Worm (Caenorhabditis elegans) whole organism, mixed stage, embryonic: ENCODE measurements around the gene srz-11.
A peak's percentile ranks its signal among the peaks of the same experiment; 100 is the strongest.

ENCODE experiments used
- M03D4.4 ChIP-seq: sonication (generic microtip); optimal IDR thresholded peaks from 2 replicates; lab custom pipeline; 2017; ENCODE audit warnings: mild to moderate bottlenecking, missing genetic modification characterization, missing compliant biosample characterization
- bed-3 ChIP-seq: fragments of 200-800 bp; sonication (Bioruptor generic); optimal IDR thresholded peaks from 3 replicates; lab custom pipeline; 2018; ENCODE audit warnings: mild to moderate bottlenecking, missing genetic modification characterization, moderate library complexity, missing compliant biosample characterization
- ceh-39 ChIP-seq: fragments of 150-350 bp; optimal IDR thresholded peaks from 2 replicates; lab custom pipeline; 2014; ENCODE audit warnings: missing biosample characterization, missing genetic modification characterization
- ceh-43 ChIP-seq: fragments of 200-800 bp; sonication (Bioruptor generic); optimal IDR thresholded peaks from 2 replicates; lab custom pipeline; 2018; ENCODE audit warnings: mild to moderate bottlenecking, missing genetic modification characterization, moderate library complexity, missing compliant biosample characterization
- ces-1 ChIP-seq: fragments of 150-350 bp; optimal IDR thresholded peaks from 2 replicates; lab custom pipeline; 2014; ENCODE audit warnings: missing biosample characterization, missing genetic modification reagents, missing genetic modification characterization
- cnd-1 ChIP-seq: fragments of 200-800 bp; sonication (Bioruptor generic); optimal IDR thresholded peaks from 2 replicates; lab custom pipeline; 2018; ENCODE audit warnings: mild to moderate bottlenecking, missing genetic modification characterization, missing compliant biosample characterization
- drap-1 ChIP-seq: fragments of 200-800 bp; sonication (Bioruptor generic); optimal IDR thresholded peaks from 3 replicates; lab custom pipeline; 2018; ENCODE audit warnings: mild to moderate bottlenecking, missing genetic modification characterization, missing compliant biosample characterization
- elt-3 ChIP-seq: fragments of 150-350 bp; optimal IDR thresholded peaks from 2 replicates; lab custom pipeline; 2014; ENCODE audit warnings: missing biosample characterization, missing genetic modification characterization
- ham-2 ChIP-seq: fragments of 200-800 bp; sonication (Bioruptor generic); optimal IDR thresholded peaks from 2 replicates; lab custom pipeline; 2018; ENCODE audit warnings: mild to moderate bottlenecking, missing genetic modification characterization, missing compliant biosample characterization
- hlh-1 ChIP-seq: fragments of 150-350 bp; optimal IDR thresholded peaks from 2 replicates; lab custom pipeline; 2014; ENCODE audit warnings: missing biosample characterization, missing genetic modification reagents, missing genetic modification characterization
- lin-13 ChIP-seq: fragments of 150-350 bp; optimal IDR thresholded peaks from 2 replicates; lab custom pipeline; 2014; ENCODE audit warnings: missing biosample characterization, missing genetic modification characterization
- lin-32 ChIP-seq: fragments of 200-800 bp; sonication (Bioruptor generic); optimal IDR thresholded peaks from 2 replicates; lab custom pipeline; 2018; ENCODE audit warnings: mild to moderate bottlenecking, missing genetic modification characterization, missing compliant biosample characterization
- lsy-2 ChIP-seq: fragments of 150-350 bp; optimal IDR thresholded peaks from 2 replicates; lab custom pipeline; 2014; ENCODE audit warnings: missing biosample characterization, missing genetic modification characterization
- mab-5 ChIP-seq: fragments of 150-350 bp; optimal IDR thresholded peaks from 2 replicates; lab custom pipeline; 2014; ENCODE audit warnings: missing biosample characterization, missing genetic modification characterization
- mep-1 ChIP-seq: fragments of 150-350 bp; optimal IDR thresholded peaks from 2 replicates; lab custom pipeline; 2017; ENCODE audit warnings: missing biosample characterization, missing genetic modification reagents, missing genetic modification characterization, inconsistent platforms
- mls-2 ChIP-seq: sonication (generic microtip); optimal IDR thresholded peaks from 2 replicates; lab custom pipeline; 2016; ENCODE audit warnings: mild to moderate bottlenecking, missing genetic modification characterization, moderate library complexity, missing compliant biosample characterization
- nhr-12 ChIP-seq: fragments of 150-350 bp; optimal IDR thresholded peaks from 2 replicates; lab custom pipeline; 2014; ENCODE audit warnings: missing biosample characterization, missing genetic modification characterization
- nhr-2 ChIP-seq: fragments of 150-350 bp; optimal IDR thresholded peaks from 2 replicates; lab custom pipeline; 2014; ENCODE audit warnings: missing biosample characterization, missing genetic modification characterization
- nhr-237 ChIP-seq: fragments of 150-350 bp; optimal IDR thresholded peaks from 2 replicates; lab custom pipeline; 2014; ENCODE audit warnings: missing biosample characterization, missing genetic modification characterization
- nhr-76 ChIP-seq: sonication (generic microtip); optimal IDR thresholded peaks from 2 replicates; lab custom pipeline; 2017; ENCODE audit warnings: missing biosample characterization, missing genetic modification characterization
- pha-4 ChIP-seq: fragments of 150-350 bp; optimal IDR thresholded peaks from 2 replicates; lab custom pipeline; 2018; ENCODE audit warnings: missing biosample characterization, missing genetic modification reagents, missing genetic modification characterization
- sem-2 ChIP-seq: fragments of 200-800 bp; sonication (Bioruptor generic); optimal IDR thresholded peaks from 2 replicates; lab custom pipeline; 2018; ENCODE audit warnings: mild to moderate bottlenecking, missing genetic modification characterization, missing compliant biosample characterization
- snpc-4 ChIP-seq: fragments of 150-350 bp; optimal IDR thresholded peaks from 2 replicates; lab custom pipeline; 2014; ENCODE audit warnings: missing biosample characterization, missing genetic modification characterization
- sptf-1 ChIP-seq: sonication (generic microtip); optimal IDR thresholded peaks from 2 replicates; lab custom pipeline; 2017; ENCODE audit warnings: mild to moderate bottlenecking, missing genetic modification characterization, moderate library complexity, missing compliant biosample characterization
- unc-120 ChIP-seq: sonication (generic microtip); optimal IDR thresholded peaks from 2 replicates; lab custom pipeline; 2017; ENCODE audit warnings: missing genetic modification characterization, missing compliant biosample characterization; ENCODE audit not compliant: poor library complexity, severe bottlenecking
- unc-39 ChIP-seq: fragments of 150-350 bp; optimal IDR thresholded peaks from 2 replicates; lab custom pipeline; 2014; ENCODE audit warnings: missing biosample characterization, missing genetic modification characterization
- unc-62 ChIP-seq: fragments of 150-350 bp; optimal IDR thresholded peaks from 2 replicates; lab custom pipeline; 2014; ENCODE audit warnings: missing biosample characterization, missing genetic modification reagents, missing genetic modification characterization
- zip-8 ChIP-seq: fragments of 150-350 bp; optimal IDR thresholded peaks from 2 replicates; lab custom pipeline; 2014; ENCODE audit warnings: missing biosample characterization, missing genetic modification characterization
- ztf-11 ChIP-seq: fragments of 150-350 bp; optimal IDR thresholded peaks from 2 replicates; lab custom pipeline; 2014; ENCODE audit warnings: missing biosample characterization, missing genetic modification characterization

Gene srz-11

DNA sequence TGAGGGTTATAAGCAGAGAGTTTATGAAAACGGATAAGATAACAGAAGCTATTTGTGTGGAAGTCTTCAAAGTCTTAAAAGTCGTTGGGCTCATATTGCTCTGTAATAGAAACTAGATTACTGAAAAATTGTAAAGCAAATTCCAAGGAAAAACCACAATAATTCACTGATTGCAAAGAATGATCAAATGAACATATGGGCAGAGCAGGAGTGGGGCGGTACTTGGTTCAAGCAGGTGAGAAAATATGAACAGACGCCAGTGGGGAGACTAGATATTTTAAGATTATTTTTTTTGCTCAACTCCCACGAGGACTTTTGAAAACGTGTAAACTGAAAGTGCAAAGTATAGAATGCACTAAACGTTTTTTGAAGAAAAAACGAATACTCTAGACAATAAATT lies 30.5 kb upstream of the srz-11 start, which contains the start of gene str-171:
Gene str-171, minus strand, starts transcription at position 101 of the 400 bp plus-strand sequence.
- TF ChIP-seq ces-1 (GFP tag; lab: Kevin White, UChicago) (no peak), drap-1 (GFP tag; lab: Kevin White, UChicago) (no peak)

DNA sequence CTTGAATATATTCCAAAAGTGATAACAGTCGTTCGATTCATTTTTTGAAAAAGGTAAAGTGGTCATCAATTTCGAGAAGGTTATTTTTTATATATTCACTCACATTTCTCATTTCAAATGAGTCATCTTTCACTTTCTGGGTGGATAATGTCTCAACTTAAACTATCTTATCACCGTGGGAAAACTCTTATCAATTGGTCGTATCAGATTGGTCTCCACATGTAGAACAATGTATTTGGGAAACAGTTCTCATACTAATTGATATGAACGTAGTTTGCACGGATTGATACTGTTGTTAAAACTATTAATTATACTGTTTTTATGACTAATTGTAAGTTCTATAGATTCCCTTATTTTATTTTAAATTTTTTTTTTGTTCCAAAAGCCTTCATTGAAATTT lies 29.1 kb upstream of the srz-11 start:
- no peak for TF ChIP-seq cnd-1 (tag; lab: Kevin White, UChicago)
- TF ChIP-seq drap-1 (GFP tag; lab: Kevin White, UChicago), result no peak
- TF ChIP-seq lsy-2 (tag; lab: Kevin White, UChicago), result no peak
- TF ChIP-seq snpc-4 (tag; lab: Kevin White, UChicago), result no peak
- TF ChIP-seq ces-1 (GFP tag; lab: Kevin White, UChicago), result no peak
- TF ChIP-seq zip-8 (tag; lab: Kevin White, UChicago), result no peak
- TF ChIP-seq elt-3 (tag; lab: Kevin White, UChicago), result no peak
- no peak for TF ChIP-seq M03D4.4 (tag; lab: Kevin White, UChicago)
- TF ChIP-seq pha-4 (tag; lab: Kevin White, UChicago), result no peak
- no peak for TF ChIP-seq mls-2 (tag; lab: Kevin White, UChicago)
- TF ChIP-seq ceh-43 (GFP tag; lab: Kevin White, UChicago), result no peak
- no peak for TF ChIP-seq unc-120 (tag; lab: Kevin White, UChicago)
- no peak for TF ChIP-seq bed-3

DNA sequence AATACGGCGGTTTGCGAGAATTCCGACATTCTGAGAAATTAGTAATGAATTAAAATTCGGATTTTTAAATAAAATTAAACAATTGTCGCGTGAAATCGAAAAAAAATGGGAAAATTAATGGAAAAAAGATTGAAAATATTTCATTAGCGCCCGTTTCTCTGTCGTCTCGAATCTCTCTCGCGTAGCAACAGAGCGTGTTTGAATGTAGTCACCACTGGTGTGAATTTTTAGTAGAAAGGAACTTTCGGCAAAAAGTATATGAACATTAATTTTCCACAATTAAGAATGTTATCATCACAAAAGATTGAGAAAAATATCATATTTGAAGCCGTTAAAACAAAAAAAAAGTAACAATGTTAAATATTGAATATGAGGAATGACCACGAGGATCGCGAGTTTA lies 26.1 kb upstream of the srz-11 start, which contains the start of gene aipl-1:
Gene aipl-1, minus strand, starts transcription at position 30 of the 400 bp plus-strand sequence.
- TF ChIP-seq hlh-1 (tag; lab: Kevin White, UChicago) (peak; percentile 27), unc-62 (GFP tag; lab: Kevin White, UChicago) (no peak), lsy-2 (tag; lab: Kevin White, UChicago) (peak; percentile 71), nhr-76 (no peak), unc-39 (no peak), pha-4 (tag; lab: Kevin White, UChicago) (peak; percentile 46), sptf-1 (peak; percentile 2), ztf-11 (tag; lab: Kevin White, UChicago) (no peak), nhr-237 (tag; lab: Kevin White, UChicago) (peak; percentile 62), mep-1 (tag; lab: Kevin White, UChicago) (peak; percentile 80), mab-5 (tag; lab: Kevin White, UChicago) (no peak), ces-1 (GFP tag; lab: Kevin White, UChicago) (peak; percentile 83), lin-13 (tag; lab: Kevin White, UChicago) (peak; percentile 21), ceh-39 (peak; percentile 21)

DNA sequence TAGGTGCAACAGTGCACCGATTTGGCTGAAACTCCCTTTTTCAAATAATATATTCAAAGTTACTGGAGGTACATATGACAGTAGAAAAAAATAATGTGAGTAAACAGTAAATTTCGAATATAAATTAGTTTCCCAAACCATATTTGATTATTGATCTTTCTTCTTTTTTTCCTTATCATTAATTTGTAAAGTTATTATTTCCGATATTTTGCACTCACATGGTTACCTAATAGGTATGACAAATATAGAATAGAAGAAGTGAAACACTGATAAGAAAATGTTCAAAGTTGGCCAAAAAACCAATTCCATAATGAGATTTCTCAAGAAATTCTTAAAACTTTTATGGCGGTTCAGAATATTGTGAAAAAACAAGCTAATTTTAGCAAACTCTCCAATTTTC lies 23.1 kb upstream of the srz-11 start:
- TF ChIP-seq snpc-4 (tag; lab: Kevin White, UChicago), result no peak
- TF ChIP-seq ham-2, result no peak
- no peak for TF ChIP-seq nhr-12 (tag; lab: Kevin White, UChicago)
- TF ChIP-seq elt-3 (tag; lab: Kevin White, UChicago), result no peak
- no peak for TF ChIP-seq nhr-76

DNA sequence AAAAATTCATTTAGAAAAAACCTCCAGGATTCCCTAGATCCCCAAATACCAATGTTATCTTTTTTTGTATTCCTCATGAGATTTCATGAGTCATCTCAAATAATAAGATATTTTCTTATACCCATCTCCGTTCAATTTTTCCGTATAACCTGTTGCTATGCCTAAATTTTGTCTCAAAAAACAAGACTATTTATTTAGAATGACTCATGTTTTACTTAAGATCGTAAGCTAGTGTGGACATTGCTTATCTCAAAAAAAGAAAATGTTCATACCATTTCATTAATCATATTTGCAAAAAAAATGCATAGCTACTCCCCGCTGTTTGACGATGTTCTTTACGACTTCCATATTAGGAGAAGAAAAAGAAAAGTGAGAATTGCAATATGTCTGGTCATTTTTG lies 22.6 kb upstream of the srz-11 start, which contains the start of gene K08F9.3:
Gene K08F9.3, plus strand, starts transcription at position 301 of the 400 bp plus-strand sequence.
- TF ChIP-seq cnd-1 (tag; lab: Kevin White, UChicago) (no peak), unc-39 (no peak), drap-1 (GFP tag; lab: Kevin White, UChicago) (no peak), snpc-4 (tag; lab: Kevin White, UChicago) (no peak), mep-1 (tag; lab: Kevin White, UChicago) (no peak), mls-2 (tag; lab: Kevin White, UChicago) (no peak), nhr-2 (tag; lab: Kevin White, UChicago) (no peak), ztf-11 (tag; lab: Kevin White, UChicago) (no peak), nhr-76 (no peak), lin-32 (GFP tag; lab: Kevin White, UChicago) (no peak)

DNA sequence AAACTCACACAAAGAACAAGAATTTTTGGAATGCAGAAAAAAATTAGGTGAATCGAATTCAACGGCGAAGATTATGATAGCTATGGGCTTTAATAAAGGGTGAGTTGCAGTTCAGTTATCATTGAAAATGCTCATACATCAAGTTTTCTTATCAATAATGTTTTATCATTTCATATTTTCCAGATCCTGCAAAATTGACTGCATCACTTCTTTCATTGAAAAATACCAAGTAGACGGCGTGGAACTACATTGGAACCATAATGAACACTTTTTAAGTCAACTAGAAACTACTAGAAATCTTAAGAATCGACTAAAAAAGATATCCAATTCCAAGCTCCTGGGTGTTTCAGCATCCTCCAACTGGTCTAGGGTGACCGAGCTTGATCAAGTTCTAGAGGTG lies 19.6 kb upstream of the srz-11 start, which contains the start of gene K08F9.1:
Gene K08F9.1, minus strand, starts transcription at position 101 of the 400 bp plus-strand sequence.
- TF ChIP-seq mab-5 (tag; lab: Kevin White, UChicago) (no peak), sem-2 (no peak)
- TF ChIP-seq, all 35 proteins: peak for 0
